Worm (Caenorhabditis elegans) whole organism, late embryonic: ENCODE data around the gene srg-22.

Source experiments
- F13H6.1 ChIP-seq: sonication (generic microtip); optimal IDR thresholded peaks from 2 replicates; lab custom pipeline; 2016; ENCODE audit warnings: missing genetic modification characterization, missing compliant biosample characterization
- Y22D7AL.16 ChIP-seq: sonication (generic microtip); optimal IDR thresholded peaks from 2 replicates; lab custom pipeline; 2016; ENCODE audit warnings: missing genetic modification characterization, missing compliant biosample characterization
- ahr-1 ChIP-seq: sonication (generic microtip); optimal IDR thresholded peaks from 2 replicates; lab custom pipeline; 2016; ENCODE audit warnings: missing genetic modification characterization, missing compliant biosample characterization
- ceh-6 ChIP-seq: fragments of 200-800 bp; sonication (Bioruptor generic); optimal IDR thresholded peaks from 2 replicates; lab custom pipeline; 2018; ENCODE audit warnings: mild to moderate bottlenecking, missing genetic modification characterization, missing compliant biosample characterization
- dmd-4 ChIP-seq: sonication (generic microtip); optimal IDR thresholded peaks from 2 replicates; lab custom pipeline; 2016; ENCODE audit warnings: borderline replicate concordance, missing genetic modification characterization, missing compliant biosample characterization
- hlh-13 ChIP-seq: fragments of 200-800 bp; sonication (Bioruptor generic); optimal IDR thresholded peaks from 2 replicates; lab custom pipeline; 2018; ENCODE audit warnings: mild to moderate bottlenecking, missing genetic modification characterization, missing compliant biosample characterization
- hlh-15 ChIP-seq: sonication (generic microtip); optimal IDR thresholded peaks from 2 replicates; lab custom pipeline; 2016; ENCODE audit warnings: missing genetic modification characterization, missing compliant biosample characterization
- madf-2 ChIP-seq: sonication (generic microtip); optimal IDR thresholded peaks from 2 replicates; lab custom pipeline; 2017; ENCODE audit warnings: missing genetic modification characterization, missing compliant biosample characterization
- nhr-11 ChIP-seq: fragments of 150-350 bp; optimal IDR thresholded peaks from 2 replicates; lab custom pipeline; 2014; ENCODE audit warnings: missing biosample characterization, missing genetic modification characterization
- odd-2 ChIP-seq: sonication (generic microtip); optimal IDR thresholded peaks from 2 replicates; lab custom pipeline; 2017; ENCODE audit warnings: antibody characterized with exemption, mild to moderate bottlenecking, missing genetic modification characterization, missing compliant biosample characterization
- syd-9 ChIP-seq: sonication (generic microtip); optimal IDR thresholded peaks from 2 replicates; lab custom pipeline; 2016; ENCODE audit warnings: mild to moderate bottlenecking, missing genetic modification characterization, moderate library complexity, missing compliant biosample characterization
- ttx-3 ChIP-seq: sonication (generic microtip); optimal IDR thresholded peaks from 2 replicates; lab custom pipeline; 2016; ENCODE audit warnings: missing genetic modification reagents, missing genetic modification characterization, missing compliant biosample characterization
- unc-86 ChIP-seq: sonication (generic microtip); optimal IDR thresholded peaks from 2 replicates; lab custom pipeline; 2016; ENCODE audit warnings: missing genetic modification characterization, missing compliant biosample characterization

DNA sequence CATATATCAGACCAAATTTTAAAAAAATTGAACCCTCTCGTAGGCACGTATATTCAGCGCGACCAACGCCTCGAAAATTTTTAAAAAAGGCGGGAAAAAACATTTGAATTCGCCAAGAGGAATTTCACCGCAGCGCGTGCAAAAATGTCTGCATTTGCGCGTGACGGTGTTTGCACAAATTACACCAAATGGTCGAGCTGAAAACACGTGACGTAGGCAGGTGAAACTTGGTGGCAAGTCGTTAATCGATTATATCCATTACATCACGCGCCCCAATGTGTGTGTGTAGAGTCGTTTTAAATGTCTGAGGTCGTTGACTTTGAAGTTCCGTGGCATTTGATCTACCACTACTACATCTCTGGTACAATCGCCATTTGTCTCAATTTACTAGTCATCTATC, 42.5 kb downstream of the srg-22 start, which contains the start of gene sri-31:
- TF ChIP-seq hlh-13 (GFP tag; lab: Kevin White, UChicago) (no peak), ttx-3 (tag; lab: Kevin White, UChicago) (no peak), odd-2 (tag; lab: Kevin White, UChicago) (no peak), Y22D7AL.16 (tag; lab: Kevin White, UChicago) (no peak), ahr-1 (tag; lab: Kevin White, UChicago) (no peak), F13H6.1 (tag; lab: Kevin White, UChicago) (no peak), nhr-11 (tag; lab: Kevin White, UChicago) (no peak), unc-86 (tag; lab: Kevin White, UChicago) (no peak), madf-2 (tag; lab: Kevin White, UChicago) (no peak), dmd-4 (tag; lab: Kevin White, UChicago) (no peak), hlh-15 (tag; lab: Kevin White, UChicago) (no peak), syd-9 (tag; lab: Kevin White, UChicago) (no peak), ceh-6 (no peak)
